Worm (Caenorhabditis elegans) whole organism, mixed stage, embryonic: ENCODE measurements around the gene Y41D4B.11.

ENCODE experiments used
- bed-3 ChIP-seq: fragments of 200-800 bp; sonication (Bioruptor generic); optimal IDR thresholded peaks from 3 replicates; lab custom pipeline; 2018; ENCODE audit warnings: mild to moderate bottlenecking, missing genetic modification characterization, moderate library complexity, missing compliant biosample characterization
- ceh-39 ChIP-seq: fragments of 150-350 bp; optimal IDR thresholded peaks from 2 replicates; lab custom pipeline; 2014; ENCODE audit warnings: missing biosample characterization, missing genetic modification characterization
- elt-1 ChIP-seq: sonication (generic microtip); optimal IDR thresholded peaks from 2 replicates; lab custom pipeline; 2017; ENCODE audit warnings: missing genetic modification characterization, mild to moderate bottlenecking, missing compliant biosample characterization, antibody characterized with exemption, moderate library complexity, borderline replicate concordance; ENCODE audit not compliant: insufficient read depth
- lin-13 ChIP-seq: fragments of 150-350 bp; optimal IDR thresholded peaks from 2 replicates; lab custom pipeline; 2014; ENCODE audit warnings: missing biosample characterization, missing genetic modification characterization
- nhr-12 ChIP-seq: fragments of 150-350 bp; optimal IDR thresholded peaks from 2 replicates; lab custom pipeline; 2014; ENCODE audit warnings: missing biosample characterization, missing genetic modification characterization
- nhr-2 ChIP-seq: fragments of 150-350 bp; optimal IDR thresholded peaks from 2 replicates; lab custom pipeline; 2014; ENCODE audit warnings: missing biosample characterization, missing genetic modification characterization
- nhr-237 ChIP-seq: fragments of 150-350 bp; optimal IDR thresholded peaks from 2 replicates; lab custom pipeline; 2014; ENCODE audit warnings: missing biosample characterization, missing genetic modification characterization
- nhr-28 ChIP-seq: fragments of 150-350 bp; optimal IDR thresholded peaks from 2 replicates; lab custom pipeline; 2014; ENCODE audit warnings: missing biosample characterization, missing genetic modification characterization
- pha-4 ChIP-seq: fragments of 150-350 bp; optimal IDR thresholded peaks from 2 replicates; lab custom pipeline; 2018; ENCODE audit warnings: missing biosample characterization, missing genetic modification reagents, missing genetic modification characterization
- unc-62 ChIP-seq: fragments of 150-350 bp; optimal IDR thresholded peaks from 2 replicates; lab custom pipeline; 2014; ENCODE audit warnings: missing biosample characterization, missing genetic modification reagents, missing genetic modification characterization
- ztf-11 ChIP-seq: fragments of 150-350 bp; optimal IDR thresholded peaks from 2 replicates; lab custom pipeline; 2014; ENCODE audit warnings: missing biosample characterization, missing genetic modification characterization

- no peak for TF ChIP-seq nhr-12
- TF ChIP-seq nhr-28 (tag; lab: Kevin White, UChicago): no peak
- no peak for TF ChIP-seq lin-13 (tag; lab: Kevin White, UChicago)
- TF ChIP-seq pha-4 (tag; lab: Kevin White, UChicago): no peak
- no peak for TF ChIP-seq bed-3 (GFP tag; lab: Kevin White, UChicago)
- TF ChIP-seq nhr-237 (tag; lab: Kevin White, UChicago): no peak
- no peak for TF ChIP-seq ztf-11 (tag; lab: Kevin White, UChicago)
- TF ChIP-seq elt-1 (tag; lab: Kevin White, UChicago): no peak
- TF ChIP-seq ceh-39 (tag; lab: Kevin White, UChicago): no peak
- TF ChIP-seq nhr-2: no peak
- no peak for TF ChIP-seq unc-62 (GFP tag; lab: Kevin White, UChicago)
Observed at ce11 chrIV:1613592-1613991, 8.1 kb downstream of the Y41D4B.11 start, which contains the start of gene nhr-122.
